Fruit fly (Drosophila melanogaster) whole organism, embryonic: ENCODE results near the gene beat-Vc.

Experiments used
- ATbp ChIP-seq: fragments of 200-800 bp; sonication (Bioruptor generic); optimal IDR thresholded peaks from 2 replicates; lab custom pipeline; 2017; ENCODE audit warnings: missing biosample characterization, mild to moderate bottlenecking, missing genetic modification characterization, missing genetic modification reagents
- CG10366 ChIP-seq: fragments of 200-800 bp; sonication (Bioruptor generic); IDR thresholded peaks from 2 replicates; pipeline ENCODE4 v1.3.6; 2022; ENCODE audit warnings: missing biosample characterization, missing genetic modification characterization
- CG10979 ChIP-seq: fragments of 200-800 bp; sonication (Bioruptor generic); optimal IDR thresholded peaks from 2 replicates; lab custom pipeline; 2018; ENCODE audit warnings: missing biosample characterization, mild to moderate bottlenecking, missing genetic modification characterization, moderate library complexity
- CG12299 ChIP-seq: fragments of 200-800 bp; sonication (Bioruptor generic); optimal IDR thresholded peaks from 2 replicates; lab custom pipeline; 2018; ENCODE audit warnings: missing biosample characterization, mild to moderate bottlenecking, missing genetic modification characterization
- CG14667 ChIP-seq: fragments of 200-800 bp; sonication (Bioruptor generic); IDR thresholded peaks from 2 replicates; pipeline ENCODE4 v1.3.6; 2022; ENCODE audit warnings: missing biosample characterization, missing genetic modification characterization
- CG14710 ChIP-seq: fragments of 200-800 bp; sonication (Bioruptor generic); optimal IDR thresholded peaks from 3 replicates; lab custom pipeline; 2019; ENCODE audit warnings: missing biosample characterization, mild to moderate bottlenecking, missing genetic modification characterization, moderate library complexity
- CG1603 ChIP-seq: fragments of 200-800 bp; sonication (Bioruptor generic); optimal IDR thresholded peaks from 2 replicates; lab custom pipeline; 2019; ENCODE audit warnings: missing biosample characterization, mild to moderate bottlenecking, missing genetic modification characterization, moderate library complexity
- CG2129 ChIP-seq: fragments of 200-800 bp; sonication (Bioruptor generic); IDR thresholded peaks from 2 replicates; pipeline ENCODE4 v1.3.6; 2022; ENCODE audit warnings: missing biosample characterization, missing genetic modification characterization; ENCODE audit not compliant: partially characterized antibody
- CG2712 ChIP-seq: fragments of 200-800 bp; optimal IDR thresholded peaks from 3 replicates; lab custom pipeline; 2019; ENCODE audit warnings: missing biosample characterization, mild to moderate bottlenecking, missing genetic modification characterization, moderate library complexity
- CG31365 ChIP-seq: fragments of 200-800 bp; sonication (Bioruptor generic); optimal IDR thresholded peaks from 2 replicates; lab custom pipeline; 2018; ENCODE audit warnings: missing biosample characterization, mild to moderate bottlenecking, missing genetic modification characterization
- CG31441 ChIP-seq: fragments of 200-800 bp; sonication (Bioruptor generic); IDR thresholded peaks from 2 replicates; pipeline ENCODE4 v1.3.6; 2022; ENCODE audit warnings: missing biosample characterization, missing genetic modification characterization
- CG3163 ChIP-seq: fragments of 200-800 bp; sonication (Bioruptor generic); optimal IDR thresholded peaks from 3 replicates; lab custom pipeline; 2016; ENCODE audit warnings: missing biosample characterization, missing genetic modification characterization
- CG33213 ChIP-seq: fragments of 200-800 bp; sonication (Bioruptor generic); optimal IDR thresholded peaks from 3 replicates; lab custom pipeline; 2016; ENCODE audit warnings: missing biosample characterization, missing genetic modification characterization
- CG34224 ChIP-seq: fragments of 200-800 bp; sonication (Bioruptor generic); IDR thresholded peaks from 3 replicates; pipeline ENCODE4 v1.3.6; 2022; ENCODE audit warnings: missing biosample characterization, missing genetic modification characterization; ENCODE audit not compliant: partially characterized antibody
- CG4854 ChIP-seq: fragments of 200-800 bp; sonication (Bioruptor generic); optimal IDR thresholded peaks from 2 replicates; lab custom pipeline; 2016; ENCODE audit warnings: missing biosample characterization, missing genetic modification characterization, inconsistent platforms
- CG6689 ChIP-seq: fragments of 200-800 bp; sonication (Bioruptor generic); IDR thresholded peaks from 2 replicates; pipeline ENCODE4 v1.3.6; 2022; ENCODE audit warnings: missing biosample characterization, missing genetic modification characterization
- CG7786 ChIP-seq: fragments of 200-800 bp; sonication (Bioruptor generic); optimal IDR thresholded peaks from 2 replicates; lab custom pipeline; 2016; ENCODE audit warnings: missing biosample characterization, missing genetic modification characterization
- Dbx ChIP-seq: fragments of 200-800 bp; sonication (Bioruptor generic); IDR thresholded peaks from 3 replicates; pipeline ENCODE4 v1.3.6; 2022; ENCODE audit warnings: missing biosample characterization, missing genetic modification characterization
- Dfd ChIP-seq, 2 experiments: fragments of >200 bp; optimal IDR thresholded peaks; 2 replicates each; lab custom pipeline; 2017; ENCODE audit warnings: missing biosample characterization in 2 of 2, missing genetic modification characterization in 2 of 2
- E2f2 ChIP-seq: fragments of 200-800 bp; sonication (Bioruptor generic); IDR thresholded peaks from 2 replicates; pipeline ENCODE4 v1.3.6; 2022; ENCODE audit warnings: missing biosample characterization, missing genetic modification characterization
- Fer3 ChIP-seq: fragments of 200-800 bp; sonication (Bioruptor generic); optimal IDR thresholded peaks from 2 replicates; lab custom pipeline; 2018; ENCODE audit warnings: missing biosample characterization, mild to moderate bottlenecking, missing genetic modification characterization, moderate library complexity
- Opbp ChIP-seq: fragments of 200-800 bp; sonication (Bioruptor generic); IDR thresholded peaks from 3 replicates; pipeline ENCODE4 v1.3.6; 2022; ENCODE audit warnings: missing biosample characterization, missing genetic modification characterization; ENCODE audit not compliant: partially characterized antibody
- Sin3A ChIP-seq: fragments of >200 bp; optimal IDR thresholded peaks from 2 replicates; lab custom pipeline; 2018
- Tbp ChIP-seq: fragments of >200 bp; optimal IDR thresholded peaks from 2 replicates; lab custom pipeline; 2018; ENCODE audit warnings: missing biosample characterization, missing genetic modification characterization
- Vsx1 ChIP-seq: fragments of 200-800 bp; sonication (Bioruptor generic); optimal IDR thresholded peaks from 2 replicates; lab custom pipeline; 2017; ENCODE audit warnings: missing biosample characterization, mild to moderate bottlenecking, missing genetic modification characterization, missing genetic modification reagents
- ap ChIP-seq: fragments of 200-800 bp; sonication (Bioruptor generic); IDR thresholded peaks from 2 replicates; pipeline ENCODE4 v1.3.6; 2022; ENCODE audit warnings: missing biosample characterization, missing genetic modification characterization
- ash1 ChIP-seq: fragments of 200-800 bp; sonication (Bioruptor generic); optimal IDR thresholded peaks from 2 replicates; lab custom pipeline; 2018; ENCODE audit warnings: missing biosample characterization, mild to moderate bottlenecking, missing genetic modification characterization
- br ChIP-seq: fragments of >200 bp; optimal IDR thresholded peaks from 2 replicates; lab custom pipeline; 2017
- btn ChIP-seq: fragments of 200-800 bp; sonication (Bioruptor generic); optimal IDR thresholded peaks from 2 replicates; lab custom pipeline; 2016; ENCODE audit warnings: missing biosample characterization, missing genetic modification characterization
- chn ChIP-seq: fragments of 200-800 bp; sonication (Bioruptor generic); optimal IDR thresholded peaks from 2 replicates; lab custom pipeline; 2016; ENCODE audit warnings: missing biosample characterization, missing genetic modification characterization
- dm ChIP-seq: fragments of 200-800 bp; sonication (Bioruptor generic); optimal IDR thresholded peaks from 3 replicates; lab custom pipeline; 2016; ENCODE audit warnings: missing biosample characterization, missing genetic modification characterization
- dmrt11E ChIP-seq: fragments of 200-800 bp; sonication (Bioruptor generic); optimal IDR thresholded peaks from 3 replicates; lab custom pipeline; 2018; ENCODE audit warnings: missing biosample characterization, mild to moderate bottlenecking, missing genetic modification characterization, moderate library complexity
- dysf ChIP-seq: fragments of 200-800 bp; sonication (Bioruptor generic); IDR thresholded peaks from 3 replicates; pipeline ENCODE4 v1.3.6; 2022; ENCODE audit warnings: missing biosample characterization, missing genetic modification characterization
- en ChIP-seq: fragments of 200-800 bp; sonication (Bioruptor generic); optimal IDR thresholded peaks from 2 replicates; lab custom pipeline; 2016; ENCODE audit warnings: missing biosample characterization, missing genetic modification characterization
- eyg ChIP-seq: fragments of 200-800 bp; sonication (Bioruptor generic); optimal IDR thresholded peaks from 3 replicates; lab custom pipeline; 2016; ENCODE audit warnings: missing biosample characterization, missing genetic modification characterization
- fru ChIP-seq: fragments of >200 bp; optimal IDR thresholded peaks from 2 replicates; lab custom pipeline; 2017
- gro ChIP-seq: fragments of 200-800 bp; sonication (Bioruptor generic); optimal IDR thresholded peaks from 2 replicates; lab custom pipeline; 2016; ENCODE audit warnings: missing biosample characterization, missing genetic modification characterization
- gsb-n ChIP-seq: fragments of 200-800 bp; sonication (Bioruptor generic); optimal IDR thresholded peaks from 3 replicates; lab custom pipeline; 2018; ENCODE audit warnings: missing biosample characterization, mild to moderate bottlenecking, missing genetic modification characterization
- gt ChIP-seq: fragments of 200-800 bp; sonication (Bioruptor generic); IDR thresholded peaks from 2 replicates; pipeline ENCODE4 v1.3.6; 2022; ENCODE audit warnings: missing biosample characterization, missing genetic modification characterization
- hkb ChIP-seq, 2 experiments: fragments of 200-800 bp in 1 of 2; fragments of >200 bp in 1 of 2; sonication (Bioruptor generic) in 1 of 2; IDR thresholded peaks in 1 of 2; optimal IDR thresholded peaks in 1 of 2; 2 replicates each; pipeline versions ENCODE4 v1.3.6 to Lab custom; 2017 to 2022; ENCODE audit warnings: missing biosample characterization in 1 of 2, missing genetic modification characterization in 1 of 2
- hth ChIP-seq: fragments of >200 bp; optimal IDR thresholded peaks from 2 replicates; lab custom pipeline; 2017; ENCODE audit warnings: inconsistent platforms
- lov ChIP-seq, 2 experiments: fragments of 200-800 bp in 1 of 2; fragments of >200 bp in 1 of 2; sonication (Bioruptor generic) in 1 of 2; IDR thresholded peaks in 1 of 2; optimal IDR thresholded peaks in 1 of 2; 2 replicates in 1 of 2; 3 replicates in 1 of 2; pipeline versions ENCODE4 v1.3.6 to Lab custom; 2017 to 2022; ENCODE audit warnings: missing biosample characterization in 1 of 2, missing genetic modification characterization in 1 of 2
- p53 ChIP-seq: fragments of 200-800 bp; sonication (Bioruptor generic); optimal IDR thresholded peaks from 2 replicates; lab custom pipeline; 2016; ENCODE audit warnings: missing biosample characterization, missing genetic modification characterization
- pan ChIP-seq, 4 experiments: fragments of >200 bp in 3 of 4; fragments of 200-800 bp in 1 of 4; sonication (Bioruptor generic) in 1 of 4; optimal IDR thresholded peaks in 3 of 4; IDR thresholded peaks in 1 of 4; 2 replicates each; pipeline versions ENCODE4 v1.3.6 to Lab custom; 2017 to 2022; ENCODE audit warnings: missing biosample characterization in 2 of 4, missing genetic modification characterization in 2 of 4, mixed read lengths in 1 of 4
- peb ChIP-seq: fragments of 200-800 bp; sonication (Bioruptor generic); IDR thresholded peaks from 2 replicates; pipeline ENCODE4 v1.3.6; 2022; ENCODE audit warnings: missing biosample characterization, missing genetic modification characterization
- pho ChIP-seq: fragments of 200-800 bp; sonication (Bioruptor generic); optimal IDR thresholded peaks from 2 replicates; lab custom pipeline; 2016; ENCODE audit warnings: missing biosample characterization, missing genetic modification characterization
- shn ChIP-seq: fragments of 200-800 bp; sonication (Bioruptor generic); optimal IDR thresholded peaks from 3 replicates; lab custom pipeline; 2016; ENCODE audit warnings: missing biosample characterization, missing genetic modification characterization
- tgo ChIP-seq: fragments of 200-800 bp; sonication (Bioruptor generic); IDR thresholded peaks from 3 replicates; pipeline ENCODE4 v1.3.6; 2022; ENCODE audit warnings: missing biosample characterization, missing genetic modification characterization
- wor ChIP-seq: fragments of 200-800 bp; sonication (Bioruptor generic); IDR thresholded peaks from 2 replicates; pipeline ENCODE4 v1.3.6; 2022; ENCODE audit warnings: missing biosample characterization, missing genetic modification characterization

beat-Vc gene

dm6 chr3R:12717588-12718535 is 65.2 kb downstream of the beat-Vc start (continued):
- TF ChIP-seq shn (GFP tag; lab: Kevin White, UChicago) (peak; percentile 4), CG10979 (peak; percentile 39), CG14710 (tag; lab: Kevin White, UChicago) (peak; percentile 1), Fer3 (tag; lab: Kevin White, UChicago) (peak; percentile 68), fru (lab: Kevin White, UChicago) (no peak), hkb (optimal IDR thresholded peaks at IDR 0.05; lab: Kevin White, UChicago) (no peak), hkb (GFP tag; IDR thresholded peaks at IDR 0.05; lab: Robert Waterston, UW) (peak; percentile 79), wor (GFP tag; lab: Robert Waterston, UW) (no peak), pan (optimal IDR thresholded peaks at IDR 0.05; lab: Kevin White, UChicago) (no peak), pan (GFP tag; optimal IDR thresholded peaks at IDR 0.05 in 1 of 2, IDR thresholded peaks at IDR 0.05 in 1 of 2) (peak in 1 of 2 experiments; percentile 59), eyg (GFP tag; lab: Kevin White, UChicago) (peak; percentile 14), CG12299 (tag; lab: Kevin White, UChicago) (peak; percentile 31), Dfd (GFP tag; optimal IDR thresholded peaks at IDR 0.05; lab: Kevin White, UChicago) (no peak), ap (GFP tag; lab: Robert Waterston, UW) (0 out of 2 replicates have a peak, but pooled peaks have one; percentile 23), Tbp (no peak), Opbp (GFP tag; lab: Robert Waterston, UW) (no peak), pho (GFP tag; lab: Kevin White, UChicago) (peak; percentile 51), CG33213 (no peak), gt (no peak), gro (peak; percentile 51), CG31441 (GFP tag; lab: Robert Waterston, UW) (peak; percentile 53), ash1 (no peak), en (GFP tag; lab: Kevin White, UChicago) (no peak), dysf (peak; percentile 76), hth (lab: Kevin White, UChicago) (no peak), CG4854 (GFP tag; lab: Kevin White, UChicago) (peak; percentile 10), p53 (no peak), CG3163 (GFP tag; lab: Kevin White, UChicago) (peak; percentile 27), CG2712 (tag; lab: Kevin White, UChicago) (peak; percentile 22), peb (GFP tag; lab: Robert Waterston, UW) (peak; percentile 34; the same call in 1 of the 2 replicates), CG2129 (GFP tag; lab: Robert Waterston, UW) (no peak), E2f2 (GFP tag; lab: Robert Waterston, UW) (peak; percentile 23; the same call in 1 of the 2 replicates), CG1603 (tag; lab: Kevin White, UChicago) (no peak), gsb-n (tag; lab: Kevin White, UChicago) (no peak), CG34224 (no peak), CG7786 (GFP tag; lab: Kevin White, UChicago) (peak; percentile 20), br (no peak), CG31365 (tag; lab: Kevin White, UChicago) (no peak), Sin3A (lab: Kevin White, UChicago) (no peak), CG10366 (GFP tag; lab: Robert Waterston, UW) (peak; percentile 53; the same call in 1 of the 2 replicates), CG14667 (no peak), CG6689 (GFP tag; lab: Robert Waterston, UW) (peak; percentile 42; the same call in 1 of the 2 replicates), lov (optimal IDR thresholded peaks at IDR 0.05; lab: Kevin White, UChicago) (no peak), lov (GFP tag; IDR thresholded peaks at IDR 0.05; lab: Robert Waterston, UW) (no peak), dm (GFP tag; lab: Kevin White, UChicago) (no peak), btn (GFP tag; lab: Kevin White, UChicago) (peak; percentile 10), Vsx1 (GFP tag; lab: Kevin White, UChicago) (no peak), Dbx (GFP tag; lab: Robert Waterston, UW) (no peak), ATbp (peak; percentile 52), dmrt11E (no peak), chn (GFP tag; lab: Kevin White, UChicago) (peak; percentile 53), tgo (peak; percentile 68)
